Worm (Caenorhabditis elegans): ENCODE data around the gene sdhb-1.

The sdhb-1 gene

DNA sequence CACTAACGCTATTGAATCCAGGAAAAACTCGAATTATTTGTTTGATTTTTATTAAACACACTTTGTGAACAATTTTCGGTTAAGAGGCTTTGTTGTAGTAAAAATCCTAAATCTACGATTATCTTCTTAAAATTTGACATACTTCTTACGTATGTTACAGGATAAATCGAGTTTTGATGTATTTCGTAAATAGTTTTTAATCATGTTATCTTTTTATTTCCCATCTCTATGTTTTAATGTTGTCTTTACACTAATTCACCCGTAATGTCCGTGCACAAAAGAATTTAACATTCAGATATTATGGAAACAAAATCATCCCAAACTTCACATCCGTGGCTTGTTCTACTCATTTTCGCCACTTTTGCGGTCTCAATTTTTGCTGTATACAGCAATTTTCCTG, 28.9 kb downstream of the sdhb-1 start, which contains the start of gene egli-1:
egli-1 (plus strand) TSS at position 301 of the 400 bp plus-strand sequence.
- TF ChIP-seq W03F9.2 (tag; optimal IDR thresholded peaks at IDR 0.05) = no peak
- no peak for TF ChIP-seq dao-5 (tag; optimal IDR thresholded peaks at IDR 0.05)
- TF ChIP-seq him-1 (tag; optimal IDR thresholded peaks at IDR 0.05) = no peak

- TF ChIP-seq dao-5 (tag; optimal IDR thresholded peaks at IDR 0.05) (no peak), W03F9.2 (tag; optimal IDR thresholded peaks at IDR 0.05) (peak; percentile 70), him-1 (tag; optimal IDR thresholded peaks at IDR 0.05) (no peak)
Measured at ce11 chrII:9322870-9323349, 29.6 kb downstream of the sdhb-1 start, which contains the start of gene rab-39. TSS of gene rab-39 (minus strand) at chrII:9322920.

DNA sequence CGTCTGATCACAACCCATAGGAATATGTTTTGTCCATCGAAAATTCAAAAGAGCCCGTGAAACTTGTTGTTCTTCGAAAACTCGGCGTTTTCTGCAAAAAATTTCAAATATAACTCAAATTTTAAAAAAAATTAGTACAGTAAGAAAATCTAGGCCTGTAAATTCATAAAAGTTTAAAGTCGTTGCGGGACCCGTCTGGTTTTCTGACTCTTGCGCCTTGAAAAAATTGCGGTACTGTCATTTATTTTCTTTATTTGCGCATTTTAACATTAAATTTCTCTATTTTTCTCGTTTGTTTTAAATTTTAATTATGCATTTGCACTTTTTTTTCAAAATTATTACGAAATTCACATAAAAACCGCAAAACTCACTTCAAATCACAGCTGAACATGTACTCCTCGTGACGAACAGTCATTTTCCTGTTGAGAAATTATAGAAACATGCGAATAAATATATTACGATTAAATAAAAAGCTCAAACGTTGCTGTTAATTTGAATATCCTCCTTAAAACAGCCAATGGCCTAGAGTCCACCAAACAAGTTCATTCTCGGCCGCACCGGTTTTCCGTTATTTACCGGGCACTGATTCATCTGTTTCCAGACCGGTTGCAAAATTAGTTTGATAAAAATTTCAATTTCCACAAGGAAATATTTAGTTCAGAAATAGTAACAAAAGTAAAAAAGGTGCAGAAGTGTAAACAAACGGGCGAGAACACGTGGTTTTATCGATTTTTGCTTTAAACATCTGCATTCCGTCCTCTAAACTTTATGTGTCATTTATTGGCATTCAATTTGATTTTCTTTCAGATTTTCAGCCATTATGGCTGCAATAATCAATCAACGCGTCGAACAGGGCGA, 33.2 kb downstream of the sdhb-1 start, which contains the start of the genes csa-1 and wdfy-2:
csa-1 (minus strand) TSS at position 669 of the 858 bp plus-strand sequence.
wdfy-2 (plus strand) TSS at position 808 of the 858 bp plus-strand sequence.
- TF ChIP-seq dao-5 (tag; optimal IDR thresholded peaks at IDR 0.05) = no peak
- no peak for TF ChIP-seq W03F9.2 (tag; optimal IDR thresholded peaks at IDR 0.05)
- no peak for TF ChIP-seq him-1 (tag; optimal IDR thresholded peaks at IDR 0.05)

ce11 chrII:9316801-9317200, 35.7 kb downstream of the sdhb-1 start:
- TF ChIP-seq him-1 (tag; optimal IDR thresholded peaks at IDR 0.05) (no peak), dao-5 (tag; optimal IDR thresholded peaks at IDR 0.05) (no peak), W03F9.2 (tag; optimal IDR thresholded peaks at IDR 0.05) (no peak)

DNA sequence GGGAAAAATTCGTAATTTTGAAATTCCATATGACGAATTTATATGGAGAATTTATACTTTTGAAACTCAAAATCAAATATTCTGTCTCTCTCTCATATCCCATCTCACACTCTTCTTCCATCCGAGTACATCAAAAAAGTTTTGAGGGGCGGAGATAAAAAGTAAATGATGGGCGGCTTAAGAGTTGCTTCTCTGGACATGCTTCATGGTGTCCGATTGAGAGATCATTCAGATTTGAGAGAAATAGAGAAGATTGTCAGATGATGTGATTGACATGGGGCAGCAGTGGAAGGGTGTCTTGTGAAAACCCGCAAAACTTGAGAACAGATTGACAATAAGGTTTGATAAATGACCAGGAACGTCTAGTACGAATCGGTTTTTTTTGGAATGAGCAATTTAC, 36.8 kb downstream of the sdhb-1 start:
- TF ChIP-seq dao-5 (tag; optimal IDR thresholded peaks at IDR 0.05) (no peak), W03F9.2 (tag; optimal IDR thresholded peaks at IDR 0.05) (no peak), him-1 (tag; optimal IDR thresholded peaks at IDR 0.05) (no peak)

- TF ChIP-seq him-1 (tag; optimal IDR thresholded peaks at IDR 0.05) = no peak
- TF ChIP-seq dao-5 (tag; optimal IDR thresholded peaks at IDR 0.05) = no peak
- TF ChIP-seq W03F9.2 (tag; optimal IDR thresholded peaks at IDR 0.05) = no peak
Measured at ce11 chrII:9314733-9315132, 37.8 kb downstream of the sdhb-1 start.

DNA sequence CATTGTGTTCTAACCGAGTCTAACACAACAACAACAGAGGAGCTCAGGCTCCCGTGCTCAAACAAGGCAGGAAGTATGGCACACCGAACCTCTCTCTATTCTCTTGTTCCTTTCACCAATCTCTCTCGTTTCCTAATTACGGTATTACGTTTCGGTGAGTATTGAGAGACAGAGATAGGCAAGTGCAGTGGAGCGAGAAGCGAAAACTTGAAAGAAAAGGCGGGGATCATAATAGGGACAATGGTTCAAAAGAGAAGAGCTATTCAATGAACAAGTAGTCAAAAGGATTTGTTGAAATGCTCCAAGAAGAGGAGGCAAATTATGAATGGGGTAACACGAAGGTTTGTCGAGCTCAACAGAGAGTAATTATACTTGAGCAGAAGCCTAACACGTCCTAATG, 39.2 kb downstream of the sdhb-1 start:
- no peak for TF ChIP-seq him-1 (tag; optimal IDR thresholded peaks at IDR 0.05)
- no peak for TF ChIP-seq dao-5 (tag; optimal IDR thresholded peaks at IDR 0.05)
- TF ChIP-seq W03F9.2 (tag; optimal IDR thresholded peaks at IDR 0.05) = no peak

- TF ChIP-seq W03F9.2 (tag; optimal IDR thresholded peaks at IDR 0.05) = no peak
- TF ChIP-seq him-1 (tag; optimal IDR thresholded peaks at IDR 0.05) = no peak
- no peak for TF ChIP-seq dao-5 (tag; optimal IDR thresholded peaks at IDR 0.05)
Measured at ce11 chrII:9311702-9312101, 40.8 kb downstream of the sdhb-1 start.

- TF ChIP-seq dao-5 (tag; optimal IDR thresholded peaks at IDR 0.05) (no peak), him-1 (tag; optimal IDR thresholded peaks at IDR 0.05) (no peak), W03F9.2 (tag; optimal IDR thresholded peaks at IDR 0.05) (no peak)
Measured at ce11 chrII:9310794-9311193, 41.7 kb downstream of the sdhb-1 start.

DNA sequence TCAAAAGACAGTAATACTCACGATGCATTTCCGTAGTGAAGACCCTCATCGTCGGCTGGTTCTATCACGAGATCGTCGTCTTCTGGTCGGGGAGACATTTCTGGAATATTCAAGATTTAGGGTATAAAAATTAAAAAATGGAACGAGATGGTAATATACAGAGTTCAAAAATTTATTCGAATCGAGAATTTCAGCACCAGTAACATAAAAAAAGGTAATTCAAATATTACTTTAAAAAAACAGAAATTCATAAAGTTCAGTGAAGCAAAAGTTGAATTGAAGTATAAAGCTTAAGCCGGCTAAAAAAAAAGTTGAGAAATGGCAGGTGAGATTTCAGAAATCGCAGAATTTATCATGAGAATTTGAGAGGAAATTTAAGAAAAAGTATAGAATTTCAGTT, 42.3 kb downstream of the sdhb-1 start, which contains the start of gene cam-1:
cam-1 (minus strand) TSS at position 101 of the 400 bp plus-strand sequence.
- TF ChIP-seq W03F9.2 (tag; optimal IDR thresholded peaks at IDR 0.05) (no peak), dao-5 (tag; optimal IDR thresholded peaks at IDR 0.05) (no peak)

- TF ChIP-seq dao-5 (tag; optimal IDR thresholded peaks at IDR 0.05) (no peak), W03F9.2 (tag; optimal IDR thresholded peaks at IDR 0.05) (no peak), him-1 (tag; optimal IDR thresholded peaks at IDR 0.05) (no peak)
Measured at ce11 chrII:9308614-9309046, 43.9 kb downstream of the sdhb-1 start.

ce11 chrII:9306835-9307234, 45.7 kb downstream of the sdhb-1 start:
- TF ChIP-seq him-1 (tag; optimal IDR thresholded peaks at IDR 0.05) = no peak

ce11 chrII:9305575-9305974, 47.0 kb downstream of the sdhb-1 start:
- no peak for TF ChIP-seq dao-5 (tag; optimal IDR thresholded peaks at IDR 0.05)
- no peak for TF ChIP-seq W03F9.2 (tag; optimal IDR thresholded peaks at IDR 0.05)
- no peak for TF ChIP-seq him-1 (tag; optimal IDR thresholded peaks at IDR 0.05)

DNA sequence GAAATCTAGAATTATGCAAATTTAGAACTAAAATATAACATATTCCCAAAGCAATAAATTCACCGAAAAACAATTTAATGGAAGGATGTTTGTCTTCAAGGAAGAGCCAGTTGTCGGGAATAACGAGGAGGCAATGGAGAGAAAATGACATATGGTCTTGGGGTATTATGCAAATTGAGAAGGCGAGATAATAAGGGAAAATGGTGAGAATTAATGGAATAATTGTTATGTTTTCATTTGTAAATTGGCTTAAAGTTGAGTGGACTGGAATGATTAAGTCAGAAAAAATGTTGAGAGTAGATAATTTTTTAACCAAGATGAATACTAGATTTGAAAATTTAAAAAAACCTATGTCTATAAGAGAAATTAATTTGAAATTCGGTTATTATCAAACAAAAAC, 47.7 kb downstream of the sdhb-1 start:
- TF ChIP-seq dao-5 (tag; optimal IDR thresholded peaks at IDR 0.05) (no peak), W03F9.2 (tag; optimal IDR thresholded peaks at IDR 0.05) (no peak), him-1 (tag; optimal IDR thresholded peaks at IDR 0.05) (no peak)
